Fruit fly (Drosophila melanogaster): ENCODE measurements around the gene CG11696.

The CG11696 gene

DNA sequence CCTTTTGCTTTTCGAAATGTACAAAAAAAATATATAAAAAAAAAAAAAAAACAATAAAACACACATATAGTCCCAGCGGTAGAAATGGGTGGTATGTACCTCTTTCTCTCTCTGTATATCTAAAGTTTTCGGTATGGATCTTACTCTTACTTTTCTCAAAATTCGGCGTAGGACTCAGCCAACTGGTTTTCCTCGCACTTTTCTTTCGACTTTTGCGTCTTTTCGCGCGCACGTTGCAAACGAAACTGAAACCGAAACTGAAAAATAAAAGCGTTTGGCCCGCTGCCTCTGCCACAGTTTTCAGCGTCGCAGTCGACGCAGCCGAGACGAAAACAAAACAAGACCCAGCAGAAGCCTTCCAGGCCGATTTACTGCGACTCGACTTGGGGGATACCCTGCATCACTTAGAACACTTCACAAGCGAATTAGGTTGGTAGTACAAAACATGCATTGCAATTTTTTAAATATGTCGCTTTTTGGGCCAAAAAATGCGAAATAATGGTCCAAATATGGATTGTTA lies 15.1 kb upstream of the CG11696 start, which contains the start of gene CG1572 (continued):
- TF ChIP-seq nau (GFP tag; optimal IDR thresholded peaks at IDR 0.05) (no peak), Taf1 (GFP tag; IDR thresholded peaks at IDR 0.05) (no peak), ken (GFP tag; IDR thresholded peaks at IDR 0.05) (no peak), CG1602 (GFP tag; optimal IDR thresholded peaks at IDR 0.05) (no peak), amos (GFP tag; IDR thresholded peaks at IDR 0.05; ENCODE audit: partially characterized antibody) (no peak; the same call in 1 of the 2 replicates), Bteb2 (GFP tag; optimal IDR thresholded peaks at IDR 0.05) (no peak), B-H2 (GFP tag; optimal IDR thresholded peaks at IDR 0.05) (no peak), CG10543 (GFP tag; optimal IDR thresholded peaks at IDR 0.05) (peak; percentile 43), croc (GFP tag; conservative IDR thresholded peaks at IDR 0.05) (no peak), CG9932 (GFP tag; IDR thresholded peaks at IDR 0.05) (peak; percentile 36; the same call in 1 of the 2 replicates), gsb (GFP tag; IDR thresholded peaks at IDR 0.05) (no peak), MTF-1 (GFP tag; optimal IDR thresholded peaks at IDR 0.05; ENCODE audit: borderline replicate concordance) (no peak), fru (optimal IDR thresholded peaks at IDR 0.05) (no peak), Dad (GFP tag; optimal IDR thresholded peaks at IDR 0.05) (no peak), salm (tag; optimal IDR thresholded peaks at IDR 0.05) (no peak), mirr (GFP tag; optimal IDR thresholded peaks at IDR 0.05) (no peak), tin (GFP tag; optimal IDR thresholded peaks at IDR 0.05) (no peak), CG17328 (GFP tag; IDR thresholded peaks at IDR 0.05) (no peak), z (GFP tag; IDR thresholded peaks at IDR 0.05) (no peak), MESR4 (GFP tag; optimal IDR thresholded peaks at IDR 0.05) (no peak), sisA (GFP tag; IDR thresholded peaks at IDR 0.05) (no peak), CG2116 (GFP tag; optimal IDR thresholded peaks at IDR 0.05) (no peak), C15 (GFP tag; IDR thresholded peaks at IDR 0.05) (no peak), CG12104 (GFP tag; optimal IDR thresholded peaks at IDR 0.05) (no peak), CG6791 (GFP tag; IDR thresholded peaks at IDR 0.05; ENCODE audit: partially characterized antibody) (no peak), CG34224 (GFP tag; IDR thresholded peaks at IDR 0.05; ENCODE audit: partially characterized antibody) (peak; percentile 37; the same call in 1 of the 3 replicates), CG30020 (tag; optimal IDR thresholded peaks at IDR 0.05) (no peak), crp (GFP tag; optimal IDR thresholded peaks at IDR 0.05) (no peak), gce (GFP tag; IDR thresholded peaks at IDR 0.05) (no peak), CG7987 (GFP tag; optimal IDR thresholded peaks at IDR 0.05) (peak; percentile 24), CG17568 (GFP tag; optimal IDR thresholded peaks at IDR 0.05) (no peak), CG18764 (GFP tag; optimal IDR thresholded peaks at IDR 0.05) (no peak), CG14667 (GFP tag; IDR thresholded peaks at IDR 0.05) (no peak), psq (GFP tag; optimal IDR thresholded peaks at IDR 0.05) (no peak), CG13296 (GFP tag; optimal IDR thresholded peaks at IDR 0.05) (no peak), CoRest (tag; optimal IDR thresholded peaks at IDR 0.05) (no peak), CG15073 (GFP tag; optimal IDR thresholded peaks at IDR 0.05) (no peak), dpn (GFP tag; optimal IDR thresholded peaks at IDR 0.05) (peak in 1 of 2 experiments; percentile 0), Chrac-16 (GFP tag; optimal IDR thresholded peaks at IDR 0.05) (no peak), pzg (GFP tag; optimal IDR thresholded peaks at IDR 0.05) (no peak), jumu (GFP tag; optimal IDR thresholded peaks at IDR 0.05) (no peak), otp (GFP tag; IDR thresholded peaks at IDR 0.05) (no peak), pan (optimal IDR thresholded peaks at IDR 0.05) (no peak), pan (GFP tag; optimal IDR thresholded peaks at IDR 0.05 in 1 of 2, IDR thresholded peaks at IDR 0.05 in 1 of 2) (no peak), BtbVII (GFP tag; optimal IDR thresholded peaks at IDR 0.05) (peak; percentile 25), CG13287 (GFP tag; IDR thresholded peaks at IDR 0.05; ENCODE audit: partially characterized antibody) (peak; percentile 8; the same call in 1 of the 2 replicates), CG6272 (GFP tag; IDR thresholded peaks at IDR 0.05) (no peak), ap (GFP tag; IDR thresholded peaks at IDR 0.05) (no peak), tio (GFP tag; optimal IDR thresholded peaks at IDR 0.05) (no peak), CG3995 (GFP tag; optimal IDR thresholded peaks at IDR 0.05) (no peak), Mad (GFP tag; optimal IDR thresholded peaks at IDR 0.05) (no peak), dimm (GFP tag; IDR thresholded peaks at IDR 0.05) (no peak)

All from whole organism, embryonic.